Worm (Caenorhabditis elegans): Measurements from ENCODE around the gene ina-1.

ce11 chrIII:9125789-9126304, 46.8 kb downstream of the ina-1 start, which contains the start of gene sec-16A.1:
- TF ChIP-seq ama-1 (optimal IDR thresholded peaks at IDR 0.05) (no peak), nfya-1 (tag; optimal IDR thresholded peaks at IDR 0.05) (no peak), ceh-45 (GFP tag; IDR thresholded peaks at IDR 0.05) (no peak), K09A11.1 (tag; optimal IDR thresholded peaks at IDR 0.05; ENCODE audit: insufficient read depth) (no peak), ref-2 (tag; optimal IDR thresholded peaks at IDR 0.05) (no peak), K02D7.2 (tag; optimal IDR thresholded peaks at IDR 0.05) (no peak), ets-4 (tag; optimal IDR thresholded peaks at IDR 0.05) (no peak), fkh-10 (GFP tag; optimal IDR thresholded peaks at IDR 0.05) (no peak), dmd-4 (tag; optimal IDR thresholded peaks at IDR 0.05; ENCODE audit: borderline replicate concordance) (no peak), unc-86 (tag; optimal IDR thresholded peaks at IDR 0.05) (no peak), pag-3 (tag; optimal IDR thresholded peaks at IDR 0.05; ENCODE audit: borderline replicate concordance) (no peak)

Measured in whole organism, late embryonic.